Fruit fly (Drosophila melanogaster) whole organism, embryonic: ENCODE results near the gene CG15186.

Source experiments
- BEAF-32 ChIP-seq: fragments of 200-800 bp; sonication (Bioruptor generic); optimal IDR thresholded peaks from 3 replicates; lab custom pipeline; 2017; ENCODE audit warnings: missing biosample characterization, missing genetic modification characterization, mild to moderate bottlenecking, moderate library complexity, missing genetic modification reagents
- Bdp1 ChIP-seq: fragments of 200-800 bp; sonication (Bioruptor generic); optimal IDR thresholded peaks from 3 replicates; lab custom pipeline; 2016; ENCODE audit warnings: missing biosample characterization, missing genetic modification characterization
- CG10431 ChIP-seq: fragments of 200-800 bp; sonication (Bioruptor generic); optimal IDR thresholded peaks from 3 replicates; lab custom pipeline; 2018; ENCODE audit warnings: missing biosample characterization, mild to moderate bottlenecking, missing genetic modification characterization
- CG12104 ChIP-seq: fragments of 200-800 bp; sonication (Bioruptor generic); optimal IDR thresholded peaks from 3 replicates; lab custom pipeline; 2016; ENCODE audit warnings: missing biosample characterization, missing genetic modification characterization
- CG13424 ChIP-seq: fragments of 200-800 bp; sonication (Bioruptor generic); optimal IDR thresholded peaks from 2 replicates; lab custom pipeline; 2019; ENCODE audit warnings: missing biosample characterization, mild to moderate bottlenecking, missing genetic modification characterization, moderate library complexity
- CG13624 ChIP-seq: fragments of 200-800 bp; sonication (Bioruptor generic); optimal IDR thresholded peaks from 2 replicates; lab custom pipeline; 2016; ENCODE audit warnings: missing biosample characterization, missing genetic modification characterization
- CG15479 ChIP-seq: fragments of 200-800 bp; sonication (Bioruptor generic); optimal IDR thresholded peaks from 3 replicates; lab custom pipeline; 2019; ENCODE audit warnings: missing biosample characterization, mild to moderate bottlenecking, missing genetic modification characterization, moderate library complexity
- CG16779 ChIP-seq: fragments of 200-800 bp; sonication (Bioruptor generic); IDR thresholded peaks from 2 replicates; pipeline ENCODE4 v1.3.6; 2022; ENCODE audit warnings: missing biosample characterization, missing genetic modification characterization
- CG16813 ChIP-seq: fragments of 200-800 bp; sonication (Bioruptor generic); IDR thresholded peaks from 3 replicates; pipeline ENCODE4 v1.3.6; 2022; ENCODE audit warnings: missing biosample characterization, missing genetic modification characterization; ENCODE audit not compliant: partially characterized antibody
- CG17359 ChIP-seq: fragments of 200-800 bp; sonication (Bioruptor generic); optimal IDR thresholded peaks from 3 replicates; lab custom pipeline; 2018; ENCODE audit warnings: missing biosample characterization, mild to moderate bottlenecking, missing genetic modification characterization, moderate library complexity
- CG31224 ChIP-seq: fragments of 200-800 bp; sonication (Bioruptor generic); IDR thresholded peaks from 2 replicates; pipeline ENCODE4 v1.3.6; 2022; ENCODE audit warnings: missing biosample characterization, missing genetic modification characterization
- CG33213 ChIP-seq: fragments of 200-800 bp; sonication (Bioruptor generic); optimal IDR thresholded peaks from 3 replicates; lab custom pipeline; 2016; ENCODE audit warnings: missing biosample characterization, missing genetic modification characterization
- CG4730 ChIP-seq: fragments of 200-800 bp; sonication (Bioruptor generic); IDR thresholded peaks from 2 replicates; pipeline ENCODE4 v1.3.6; 2022; ENCODE audit warnings: missing biosample characterization, missing genetic modification characterization
- CG4820 ChIP-seq: fragments of 200-800 bp; sonication (Bioruptor generic); optimal IDR thresholded peaks from 3 replicates; lab custom pipeline; 2016; ENCODE audit warnings: missing biosample characterization, missing genetic modification characterization
- CG5245 ChIP-seq: fragments of 200-800 bp; sonication (Bioruptor generic); optimal IDR thresholded peaks from 3 replicates; lab custom pipeline; 2016; ENCODE audit warnings: missing biosample characterization, missing genetic modification characterization
- D19A ChIP-seq: fragments of 200-800 bp; optimal IDR thresholded peaks from 3 replicates; lab custom pipeline; 2019; ENCODE audit warnings: missing biosample characterization, mild to moderate bottlenecking, missing genetic modification characterization, moderate library complexity
- Dref ChIP-seq: fragments of 200-800 bp; sonication (Bioruptor generic); IDR thresholded peaks from 2 replicates; pipeline ENCODE4 v1.3.6; 2022; ENCODE audit warnings: missing biosample characterization, missing genetic modification characterization
- H15 ChIP-seq: fragments of 200-800 bp; sonication (Bioruptor generic); IDR thresholded peaks from 3 replicates; pipeline ENCODE4 v1.3.6; 2022; ENCODE audit warnings: missing biosample characterization, missing genetic modification characterization
- H2.0 ChIP-seq: fragments of 200-800 bp; sonication (Bioruptor generic); IDR thresholded peaks from 2 replicates; pipeline ENCODE4 v1.3.6; 2022; ENCODE audit warnings: missing biosample characterization, missing genetic modification characterization
- Hand ChIP-seq: fragments of 200-800 bp; sonication (Bioruptor generic); optimal IDR thresholded peaks from 2 replicates; lab custom pipeline; 2017; ENCODE audit warnings: mild to moderate bottlenecking, missing biosample characterization, missing genetic modification reagents, missing genetic modification characterization
- Hmr ChIP-seq: fragments of 200-800 bp; sonication (Bioruptor generic); optimal IDR thresholded peaks from 3 replicates; lab custom pipeline; 2017; ENCODE audit warnings: mild to moderate bottlenecking, missing biosample characterization, missing genetic modification reagents, missing genetic modification characterization
- Hr3 ChIP-seq: fragments of 200-800 bp; sonication (Bioruptor generic); optimal IDR thresholded peaks from 3 replicates; lab custom pipeline; 2016; ENCODE audit warnings: missing biosample characterization, missing genetic modification characterization
- Med ChIP-seq: fragments of 200-800 bp; sonication (Bioruptor generic); peaks from one replicate; lab custom pipeline; 2016; ENCODE audit warnings: missing biosample characterization, missing genetic modification characterization, mild to moderate bottlenecking, inconsistent platforms, moderate library complexity
- Mrtf ChIP-seq: fragments of 200-800 bp; sonication (Bioruptor generic); IDR thresholded peaks from 3 replicates; pipeline ENCODE4 v1.3.6; 2022; ENCODE audit warnings: missing biosample characterization, missing genetic modification characterization
- Neu2 ChIP-seq: fragments of 200-800 bp; sonication (Bioruptor generic); optimal IDR thresholded peaks from 3 replicates; lab custom pipeline; 2016; ENCODE audit warnings: missing biosample characterization, missing genetic modification characterization, borderline replicate concordance
- Ssrp ChIP-seq: fragments of 200-800 bp; sonication (Bioruptor generic); optimal IDR thresholded peaks from 2 replicates; lab custom pipeline; 2018; ENCODE audit warnings: missing biosample characterization, mild to moderate bottlenecking, missing genetic modification characterization, moderate library complexity
- TFAM ChIP-seq: fragments of 200-800 bp; sonication (Bioruptor generic); optimal IDR thresholded peaks from 2 replicates; lab custom pipeline; 2017; ENCODE audit warnings: missing biosample characterization, missing genetic modification characterization, inconsistent platforms
- abd-A ChIP-seq: fragments of 200-800 bp; sonication (Bioruptor generic); optimal IDR thresholded peaks from 3 replicates; lab custom pipeline; 2019; ENCODE audit warnings: missing biosample characterization, mild to moderate bottlenecking, missing genetic modification characterization, moderate library complexity
- cg ChIP-seq: fragments of 200-800 bp; sonication (Bioruptor generic); optimal IDR thresholded peaks from 3 replicates; lab custom pipeline; 2019; ENCODE audit warnings: missing biosample characterization, mild to moderate bottlenecking, missing genetic modification characterization, moderate library complexity
- chm ChIP-seq: fragments of 200-800 bp; sonication (Bioruptor generic); IDR thresholded peaks from 2 replicates; pipeline ENCODE4 v1.3.6; 2022; ENCODE audit warnings: missing biosample characterization, missing genetic modification characterization
- dm ChIP-seq: fragments of 200-800 bp; sonication (Bioruptor generic); optimal IDR thresholded peaks from 3 replicates; lab custom pipeline; 2016; ENCODE audit warnings: missing biosample characterization, missing genetic modification characterization
- dysf ChIP-seq: fragments of 200-800 bp; sonication (Bioruptor generic); IDR thresholded peaks from 3 replicates; pipeline ENCODE4 v1.3.6; 2022; ENCODE audit warnings: missing biosample characterization, missing genetic modification characterization
- emc ChIP-seq: fragments of 200-800 bp; sonication (Bioruptor generic); optimal IDR thresholded peaks from 2 replicates; lab custom pipeline; 2016; ENCODE audit warnings: missing biosample characterization, missing genetic modification characterization
- eve ChIP-seq, 2 experiments: fragments of >200 bp; optimal IDR thresholded peaks; 2 replicates each; lab custom pipeline; 2017; ENCODE audit warnings: missing biosample characterization in 2 of 2, missing genetic modification characterization in 2 of 2
- fd64A ChIP-seq: fragments of 200-800 bp; sonication (Bioruptor generic); optimal IDR thresholded peaks from 3 replicates; lab custom pipeline; 2018; ENCODE audit warnings: missing biosample characterization, mild to moderate bottlenecking, missing genetic modification characterization
- fru ChIP-seq: fragments of >200 bp; optimal IDR thresholded peaks from 2 replicates; lab custom pipeline; 2017
- gcm2 ChIP-seq: fragments of 200-800 bp; sonication (Bioruptor generic); optimal IDR thresholded peaks from 2 replicates; lab custom pipeline; 2016; ENCODE audit warnings: missing biosample characterization, missing genetic modification characterization
- gro ChIP-seq: fragments of 200-800 bp; sonication (Bioruptor generic); optimal IDR thresholded peaks from 2 replicates; lab custom pipeline; 2016; ENCODE audit warnings: missing biosample characterization, missing genetic modification characterization
- gsb ChIP-seq: fragments of 200-800 bp; sonication (Bioruptor generic); IDR thresholded peaks from 2 replicates; pipeline ENCODE4 v1.3.6; 2022; ENCODE audit warnings: missing biosample characterization, missing genetic modification characterization
- jigr1 ChIP-seq: fragments of 200-800 bp; sonication (Bioruptor generic); IDR thresholded peaks from 3 replicates; pipeline ENCODE4 v1.3.6; 2022; ENCODE audit warnings: missing biosample characterization, missing genetic modification characterization
- lilli ChIP-seq: fragments of 200-800 bp; sonication (Bioruptor generic); optimal IDR thresholded peaks from 3 replicates; lab custom pipeline; 2016; ENCODE audit warnings: missing biosample characterization, missing genetic modification characterization
- luna ChIP-seq: fragments of 200-800 bp; sonication (Bioruptor generic); optimal IDR thresholded peaks from 2 replicates; lab custom pipeline; 2016; ENCODE audit warnings: missing biosample characterization, missing genetic modification characterization
- mirr ChIP-seq: fragments of 200-800 bp; sonication (Bioruptor generic); optimal IDR thresholded peaks from 3 replicates; lab custom pipeline; 2018; ENCODE audit warnings: missing biosample characterization, mild to moderate bottlenecking, missing genetic modification characterization
- nerfin-2 ChIP-seq: fragments of 200-800 bp; sonication (Bioruptor generic); IDR thresholded peaks from 2 replicates; pipeline ENCODE4 v1.3.6; 2022; ENCODE audit warnings: missing biosample characterization, missing genetic modification characterization; ENCODE audit not compliant: partially characterized antibody
- peb ChIP-seq: fragments of 200-800 bp; sonication (Bioruptor generic); IDR thresholded peaks from 2 replicates; pipeline ENCODE4 v1.3.6; 2022; ENCODE audit warnings: missing biosample characterization, missing genetic modification characterization
- pho ChIP-seq: fragments of 200-800 bp; sonication (Bioruptor generic); optimal IDR thresholded peaks from 2 replicates; lab custom pipeline; 2016; ENCODE audit warnings: missing biosample characterization, missing genetic modification characterization
- sc ChIP-seq, 3 experiments: fragments of >200 bp in 2 of 3; fragments of 200-800 bp in 1 of 3; sonication (Bioruptor generic) in 1 of 3; optimal IDR thresholded peaks; 2 replicates in 2 of 3; 3 replicates in 1 of 3; lab custom pipeline; 2017; ENCODE audit warnings: mild to moderate bottlenecking in 1 of 3, missing biosample characterization in 1 of 3, missing genetic modification characterization in 1 of 3, missing genetic modification reagents in 1 of 3
- scrt ChIP-seq: fragments of 200-800 bp; sonication (Bioruptor generic); optimal IDR thresholded peaks from 2 replicates; lab custom pipeline; 2018; ENCODE audit warnings: missing biosample characterization, mild to moderate bottlenecking, missing genetic modification characterization, moderate library complexity
- shn ChIP-seq: fragments of 200-800 bp; sonication (Bioruptor generic); optimal IDR thresholded peaks from 3 replicates; lab custom pipeline; 2016; ENCODE audit warnings: missing biosample characterization, missing genetic modification characterization
- wek ChIP-seq: fragments of 200-800 bp; sonication (Bioruptor generic); optimal IDR thresholded peaks from 3 replicates; lab custom pipeline; 2018; ENCODE audit warnings: missing biosample characterization, mild to moderate bottlenecking, missing genetic modification characterization, moderate library complexity
- yki ChIP-seq: fragments of >200 bp; optimal IDR thresholded peaks from 3 replicates; lab custom pipeline; 2018
- zf30C ChIP-seq: fragments of 200-800 bp; sonication (Bioruptor generic); optimal IDR thresholded peaks from 3 replicates; lab custom pipeline; 2018; ENCODE audit warnings: missing biosample characterization, mild to moderate bottlenecking, missing genetic modification characterization

Gene CG15186

DNA sequence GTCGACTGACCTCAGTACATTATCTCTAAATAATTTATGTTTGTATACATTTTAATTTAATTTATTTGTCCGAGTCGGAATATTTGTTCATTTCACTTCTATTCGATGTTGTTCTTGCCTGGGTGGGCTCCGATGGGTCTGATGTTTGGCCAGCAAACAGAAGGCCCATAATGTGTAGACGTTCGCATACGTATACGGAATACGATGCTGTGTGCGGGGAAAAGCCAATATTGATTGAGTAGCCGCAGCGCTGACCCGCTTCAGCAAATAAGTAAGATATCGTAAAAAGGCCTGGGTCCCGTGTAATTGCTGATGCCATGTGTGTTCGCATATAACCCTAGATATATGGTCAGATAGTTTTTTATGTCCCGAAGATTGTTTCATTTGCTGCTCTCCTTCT, 26.3 kb downstream of the CG15186 start (continued):
- TF ChIP-seq CG33213 (GFP tag; lab: Kevin White, UChicago) (peak; percentile 25), mirr (GFP tag; lab: Kevin White, UChicago) (no peak), Bdp1 (GFP tag; lab: Kevin White, UChicago) (peak; percentile 44), H15 (GFP tag; lab: Robert Waterston, UW) (no peak), gro (no peak), D19A (tag; lab: Kevin White, UChicago) (no peak), CG16779 (GFP tag; lab: Robert Waterston, UW) (no peak), shn (GFP tag; lab: Kevin White, UChicago) (peak; percentile 19), Hand (GFP tag; lab: Kevin White, UChicago) (no peak), Med (peak; percentile 92), gcm2 (GFP tag; lab: Kevin White, UChicago) (no peak), Neu2 (GFP tag; lab: Kevin White, UChicago) (no peak), chm (GFP tag; lab: Robert Waterston, UW) (peak; percentile 17; the same call in 1 of the 2 replicates), Hr3 (no peak), CG15479 (GFP tag; lab: Kevin White, UChicago) (peak; percentile 55), zf30C (GFP tag; lab: Kevin White, UChicago) (no peak), CG17359 (tag; lab: Kevin White, UChicago) (peak; percentile 38), Dref (GFP tag; lab: Robert Waterston, UW) (no peak), Hmr (GFP tag; lab: Kevin White, UChicago) (peak; percentile 22), scrt (GFP tag; lab: Kevin White, UChicago) (peak; percentile 17), Ssrp (no peak), fd64A (GFP tag; lab: Kevin White, UChicago) (peak; percentile 45), CG4730 (GFP tag; lab: Robert Waterston, UW) (no peak), nerfin-2 (GFP tag; lab: Robert Waterston, UW) (no peak), H2.0 (GFP tag; lab: Robert Waterston, UW) (no peak), CG5245 (GFP tag; lab: Kevin White, UChicago) (no peak), dysf (no peak), CG4820 (GFP tag; lab: Kevin White, UChicago) (peak; percentile 1), BEAF-32 (no peak), cg (GFP tag; lab: Kevin White, UChicago) (no peak), CG13424 (tag; lab: Kevin White, UChicago) (peak; percentile 25), dm (GFP tag; lab: Kevin White, UChicago) (peak; percentile 9), gsb (no peak), TFAM (GFP tag; lab: Kevin White, UChicago) (no peak), CG12104 (peak; percentile 24), pho (GFP tag; lab: Kevin White, UChicago) (no peak), jigr1 (GFP tag; lab: Robert Waterston, UW) (no peak), Mrtf (GFP tag; lab: Robert Waterston, UW) (no peak), lilli (GFP tag; lab: Kevin White, UChicago) (no peak), abd-A (tag; lab: Kevin White, UChicago) (peak; percentile 59), CG13624 (GFP tag; lab: Kevin White, UChicago) (no peak), CG10431 (GFP tag; lab: Kevin White, UChicago) (peak; percentile 16), sc (optimal IDR thresholded peaks at IDR 0.05; lab: Kevin White, UChicago) (no peak), sc (GFP tag; optimal IDR thresholded peaks at IDR 0.05; lab: Kevin White, UChicago) (peak; percentile 79), CG31224 (GFP tag; lab: Robert Waterston, UW) (no peak), wek (GFP tag; lab: Kevin White, UChicago) (peak; percentile 68), eve (GFP tag; optimal IDR thresholded peaks at IDR 0.05; lab: Kevin White, UChicago) (no peak), emc (no peak), yki (lab: Kevin White, UChicago) (no peak), fru (no peak), peb (GFP tag; lab: Robert Waterston, UW) (no peak), luna (GFP tag; lab: Kevin White, UChicago) (no peak), CG16813 (GFP tag; lab: Robert Waterston, UW) (no peak)
